Worm (Caenorhabditis elegans): ENCODE data around the gene R08F11.1.

DNA sequence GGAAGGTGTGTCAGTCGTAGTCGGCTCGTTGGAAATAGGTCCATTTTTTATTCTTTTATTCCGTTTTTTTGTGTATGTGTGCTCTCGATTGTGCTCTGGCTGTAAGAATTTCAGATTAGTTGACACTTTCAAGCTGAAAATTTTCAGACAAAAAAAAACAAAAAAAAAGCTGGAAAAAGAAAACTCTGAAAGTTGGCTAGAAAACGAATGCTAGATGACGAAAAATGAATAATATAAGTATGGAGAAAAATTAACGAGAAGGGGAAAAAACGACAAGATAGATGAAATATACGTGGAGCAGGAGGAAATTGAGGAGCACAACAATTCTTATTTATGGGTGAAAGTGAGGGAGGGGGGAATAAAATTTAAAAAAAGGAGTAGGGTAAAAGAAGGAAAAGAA, 47.6 kb upstream of the R08F11.1 start, which contains the start of gene H10D18.5:
- TF ChIP-seq him-1 (tag; optimal IDR thresholded peaks at IDR 0.05) (no peak), dao-5 (tag; optimal IDR thresholded peaks at IDR 0.05) (no peak)
